Worm (Caenorhabditis elegans): Measurements from ENCODE around the gene M03A8.3.

- no peak for TF ChIP-seq dve-1 (tag; optimal IDR thresholded peaks at IDR 0.05)
- TF ChIP-seq npax-4 (tag; optimal IDR thresholded peaks at IDR 0.05), result no peak
- TF ChIP-seq ref-2 (tag; optimal IDR thresholded peaks at IDR 0.05), result no peak
- TF ChIP-seq ama-1 (optimal IDR thresholded peaks at IDR 0.05), result no peak
- TF ChIP-seq lin-11 (tag; optimal IDR thresholded peaks at IDR 0.05), result no peak
- TF ChIP-seq gmeb-2 (tag; optimal IDR thresholded peaks at IDR 0.05), result no peak
- TF ChIP-seq odd-2 (tag; optimal IDR thresholded peaks at IDR 0.05), result no peak
- no peak for TF ChIP-seq elt-2 (tag; optimal IDR thresholded peaks at IDR 0.05)
- TF ChIP-seq eyg-1 (tag; optimal IDR thresholded peaks at IDR 0.05), result no peak
- TF ChIP-seq fkh-10 (GFP tag; optimal IDR thresholded peaks at IDR 0.05), result no peak
- TF ChIP-seq elt-4 (tag; optimal IDR thresholded peaks at IDR 0.05), result no peak
- TF ChIP-seq unc-86 (tag; optimal IDR thresholded peaks at IDR 0.05), result no peak
These were observed 17.0 kb upstream of the M03A8.3 start, which contains the start of gene idpp-6 for ce11 chrX:6782857-6783256.

Data from whole organism, late embryonic.